Worm (Caenorhabditis elegans) whole organism, late embryonic: ENCODE data around the gene ptr-16.
A peak's percentile ranks its signal among the peaks of the same experiment; 100 is the strongest.

ENCODE experiments used
- C08G9.2 ChIP-seq: sonication (generic microtip); optimal IDR thresholded peaks from 2 replicates; lab custom pipeline; 2016; ENCODE audit warnings: mild to moderate bottlenecking, missing genetic modification characterization, moderate library complexity, missing compliant biosample characterization
- C38D4.7 ChIP-seq: fragments of 200-800 bp; sonication (Bioruptor generic); optimal IDR thresholded peaks from 2 replicates; lab custom pipeline; 2018; ENCODE audit warnings: mild to moderate bottlenecking, missing genetic modification characterization, moderate library complexity, missing compliant biosample characterization
- F13H6.1 ChIP-seq: sonication (generic microtip); optimal IDR thresholded peaks from 2 replicates; lab custom pipeline; 2016; ENCODE audit warnings: missing genetic modification characterization, missing compliant biosample characterization
- K02D7.2 ChIP-seq: sonication (generic microtip); optimal IDR thresholded peaks from 2 replicates; lab custom pipeline; 2017; ENCODE audit warnings: mild to moderate bottlenecking, missing genetic modification characterization, missing compliant biosample characterization
- K09A11.1 ChIP-seq: sonication (generic microtip); optimal IDR thresholded peaks from 2 replicates; lab custom pipeline; 2017; ENCODE audit warnings: antibody characterized with exemption, mild to moderate bottlenecking, missing genetic modification characterization, missing compliant biosample characterization; ENCODE audit not compliant: insufficient read depth
- T23F11.4 ChIP-seq: fragments of 200-800 bp; sonication (Bioruptor generic); optimal IDR thresholded peaks from 2 replicates; lab custom pipeline; 2018; ENCODE audit warnings: mild to moderate bottlenecking, missing genetic modification characterization, missing compliant biosample characterization
- Y22D7AL.16 ChIP-seq: sonication (generic microtip); optimal IDR thresholded peaks from 2 replicates; lab custom pipeline; 2016; ENCODE audit warnings: missing genetic modification characterization, missing compliant biosample characterization
- ahr-1 ChIP-seq: sonication (generic microtip); optimal IDR thresholded peaks from 2 replicates; lab custom pipeline; 2016; ENCODE audit warnings: missing genetic modification characterization, missing compliant biosample characterization
- ama-1 ChIP-seq: fragments of 150-350 bp; optimal IDR thresholded peaks from 2 replicates; lab custom pipeline; 2014
- ceh-14 ChIP-seq: sonication (generic microtip); optimal IDR thresholded peaks from 2 replicates; lab custom pipeline; 2016; ENCODE audit warnings: missing genotype, missing genetic modification characterization, missing compliant biosample characterization
- ceh-18 ChIP-seq: sonication (generic microtip); optimal IDR thresholded peaks from 2 replicates; lab custom pipeline; 2016; ENCODE audit warnings: missing genetic modification characterization, missing compliant biosample characterization
- ceh-19 ChIP-seq: fragments of 200-800 bp; sonication (Bioruptor generic); optimal IDR thresholded peaks from 2 replicates; lab custom pipeline; 2018; ENCODE audit warnings: mild to moderate bottlenecking, missing genetic modification characterization, missing compliant biosample characterization
- ceh-2 ChIP-seq: sonication (generic microtip); optimal IDR thresholded peaks from 2 replicates; lab custom pipeline; 2016; ENCODE audit warnings: missing genotype, missing genetic modification characterization, missing compliant biosample characterization
- ceh-30 ChIP-seq: fragments of 150-350 bp; optimal IDR thresholded peaks from 2 replicates; lab custom pipeline; 2014; ENCODE audit warnings: missing biosample characterization, missing genetic modification characterization
- ceh-31 ChIP-seq: sonication (generic microtip); optimal IDR thresholded peaks from 2 replicates; lab custom pipeline; 2016; ENCODE audit warnings: missing genetic modification characterization, missing compliant biosample characterization
- ceh-34 ChIP-seq: sonication (generic microtip); optimal IDR thresholded peaks from 2 replicates; lab custom pipeline; 2016; ENCODE audit warnings: mild to moderate bottlenecking, missing genetic modification characterization, missing compliant biosample characterization
- ceh-45 ChIP-seq: fragments of 200-800 bp; sonication (Bioruptor generic); IDR thresholded peaks from 2 replicates; pipeline ENCODE4 v1.3.6; 2022; ENCODE audit warnings: missing genetic modification reagents, missing genetic modification characterization, missing compliant biosample characterization
- ceh-48 ChIP-seq: sonication (generic microtip); optimal IDR thresholded peaks from 2 replicates; lab custom pipeline; 2016; ENCODE audit warnings: missing genetic modification characterization, inconsistent platforms, missing compliant biosample characterization
- ceh-6 ChIP-seq: fragments of 200-800 bp; sonication (Bioruptor generic); optimal IDR thresholded peaks from 2 replicates; lab custom pipeline; 2018; ENCODE audit warnings: mild to moderate bottlenecking, missing genetic modification characterization, missing compliant biosample characterization
- dmd-4 ChIP-seq: sonication (generic microtip); optimal IDR thresholded peaks from 2 replicates; lab custom pipeline; 2016; ENCODE audit warnings: borderline replicate concordance, missing genetic modification characterization, missing compliant biosample characterization
- eyg-1 ChIP-seq: sonication (generic microtip); optimal IDR thresholded peaks from 2 replicates; lab custom pipeline; 2016; ENCODE audit warnings: missing genotype, missing genetic modification characterization, missing compliant biosample characterization
- fax-1 ChIP-seq: sonication (generic microtip); optimal IDR thresholded peaks from 2 replicates; lab custom pipeline; 2016; ENCODE audit warnings: missing genotype, missing genetic modification characterization, missing compliant biosample characterization
- gmeb-2 ChIP-seq: sonication (generic microtip); optimal IDR thresholded peaks from 2 replicates; lab custom pipeline; 2016; ENCODE audit warnings: missing genetic modification characterization, inconsistent platforms, missing compliant biosample characterization
- hlh-13 ChIP-seq: fragments of 200-800 bp; sonication (Bioruptor generic); optimal IDR thresholded peaks from 2 replicates; lab custom pipeline; 2018; ENCODE audit warnings: mild to moderate bottlenecking, missing genetic modification characterization, missing compliant biosample characterization
- hlh-15 ChIP-seq: sonication (generic microtip); optimal IDR thresholded peaks from 2 replicates; lab custom pipeline; 2016; ENCODE audit warnings: missing genetic modification characterization, missing compliant biosample characterization
- hlh-30 ChIP-seq: sonication (generic microtip); optimal IDR thresholded peaks from 2 replicates; lab custom pipeline; 2017; ENCODE audit warnings: antibody characterized with exemption, missing genetic modification characterization, missing compliant biosample characterization; ENCODE audit not compliant: insufficient read depth
- hlh-6 ChIP-seq: sonication (generic microtip); optimal IDR thresholded peaks from 2 replicates; lab custom pipeline; 2016; ENCODE audit warnings: missing genotype, missing genetic modification characterization, missing compliant biosample characterization
- hlh-8 ChIP-seq: sonication (generic microtip); optimal IDR thresholded peaks from 2 replicates; lab custom pipeline; 2016; ENCODE audit warnings: missing genotype, missing genetic modification characterization, missing compliant biosample characterization
- mec-3 ChIP-seq: sonication (generic microtip); optimal IDR thresholded peaks from 2 replicates; lab custom pipeline; 2016; ENCODE audit warnings: borderline replicate concordance, missing genetic modification characterization, missing compliant biosample characterization
- nhr-11 ChIP-seq: fragments of 150-350 bp; optimal IDR thresholded peaks from 2 replicates; lab custom pipeline; 2014; ENCODE audit warnings: missing biosample characterization, missing genetic modification characterization
- odd-2 ChIP-seq: sonication (generic microtip); optimal IDR thresholded peaks from 2 replicates; lab custom pipeline; 2017; ENCODE audit warnings: antibody characterized with exemption, mild to moderate bottlenecking, missing genetic modification characterization, missing compliant biosample characterization
- pag-3 ChIP-seq: sonication (generic microtip); optimal IDR thresholded peaks from 2 replicates; lab custom pipeline; 2016; ENCODE audit warnings: missing compliant biosample characterization, missing genetic modification characterization, borderline replicate concordance
- pha-4 ChIP-seq: fragments of 150-350 bp; optimal IDR thresholded peaks from 2 replicates; lab custom pipeline; 2018; ENCODE audit warnings: missing biosample characterization, missing genetic modification reagents, missing genetic modification characterization
- ref-2 ChIP-seq: sonication (generic microtip); optimal IDR thresholded peaks from 2 replicates; lab custom pipeline; 2016; ENCODE audit warnings: missing genetic modification characterization, missing compliant biosample characterization
- rnt-1 ChIP-seq: sonication (generic microtip); optimal IDR thresholded peaks from 2 replicates; lab custom pipeline; 2016; ENCODE audit warnings: missing genetic modification characterization, missing compliant biosample characterization
- sdc-2 ChIP-seq: sonication (generic microtip); optimal IDR thresholded peaks from 2 replicates; lab custom pipeline; 2016; ENCODE audit warnings: missing genotype, missing genetic modification characterization, missing compliant biosample characterization
- sox-2 ChIP-seq: fragments of 200-800 bp; sonication (Bioruptor generic); IDR thresholded peaks from 2 replicates; pipeline ENCODE4 v1.3.6; 2022; ENCODE audit warnings: missing genetic modification reagents, missing genetic modification characterization, missing compliant biosample characterization
- tbx-2 ChIP-seq: sonication (generic microtip); optimal IDR thresholded peaks from 2 replicates; lab custom pipeline; 2016; ENCODE audit warnings: missing genetic modification characterization, missing compliant biosample characterization
- tbx-7 ChIP-seq: sonication (generic microtip); optimal IDR thresholded peaks from 2 replicates; lab custom pipeline; 2016; ENCODE audit warnings: missing genotype, missing genetic modification characterization, missing compliant biosample characterization
- ttx-3 ChIP-seq: sonication (generic microtip); optimal IDR thresholded peaks from 2 replicates; lab custom pipeline; 2016; ENCODE audit warnings: missing genetic modification reagents, missing genetic modification characterization, missing compliant biosample characterization
- unc-3 ChIP-seq, 2 experiments: fragments of 200-800 bp in 1 of 2; sonication (Bioruptor generic) in 1 of 2; sonication (generic microtip) in 1 of 2; conservative IDR thresholded peaks in 1 of 2; optimal IDR thresholded peaks in 1 of 2; 2 replicates each; pipeline versions ENCODE4 v1.3.6 to Lab custom; 2016 to 2022; ENCODE audit warnings: missing compliant biosample characterization in 2 of 2, missing genetic modification characterization in 2 of 2, missing genetic modification reagents in 1 of 2
- unc-42 ChIP-seq: sonication (generic microtip); optimal IDR thresholded peaks from 2 replicates; lab custom pipeline; 2016; ENCODE audit warnings: missing genotype, missing genetic modification characterization, missing compliant biosample characterization
- unc-55 ChIP-seq: sonication (generic microtip); optimal IDR thresholded peaks from 2 replicates; lab custom pipeline; 2017; ENCODE audit warnings: missing biosample characterization, missing genetic modification reagents, missing genetic modification characterization
- zip-5 ChIP-seq: sonication (generic microtip); optimal IDR thresholded peaks from 2 replicates; lab custom pipeline; 2016; ENCODE audit warnings: missing genetic modification characterization, missing compliant biosample characterization
- ztf-16 ChIP-seq: sonication (generic microtip); optimal IDR thresholded peaks from 2 replicates; lab custom pipeline; 2017; ENCODE audit warnings: missing genetic modification characterization, missing compliant biosample characterization

Gene ptr-16

DNA sequence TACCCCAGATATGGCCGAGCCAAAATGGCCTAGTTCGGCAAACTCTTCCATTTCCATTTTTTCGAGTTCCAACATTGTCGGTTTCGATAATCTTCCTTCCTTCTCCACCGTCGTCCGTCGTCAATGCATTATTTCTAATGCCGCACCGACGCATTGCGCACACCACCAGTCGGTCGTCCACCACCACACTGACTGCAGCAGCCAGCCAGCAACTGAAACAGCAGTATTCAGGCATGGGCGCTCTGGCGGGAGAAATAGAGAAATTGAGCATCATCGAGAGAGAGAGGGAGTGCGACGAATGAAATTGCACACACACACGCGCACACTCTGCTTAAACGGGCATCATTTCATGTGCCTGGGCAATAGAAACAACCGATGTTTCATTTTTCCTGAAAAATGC, 11.6 kb upstream of the ptr-16 start (continued):
- peak; percentile 25 for TF ChIP-seq sdc-2 (tag; lab: Kevin White, UChicago)
- TF ChIP-seq ceh-19 (GFP tag; lab: Kevin White, UChicago) = peak; percentile 30
- no peak for TF ChIP-seq sox-2 (GFP tag; lab: Robert Waterston, UW)
- TF ChIP-seq ceh-48 (tag; lab: Kevin White, UChicago) = no peak
- peak; percentile 6 for TF ChIP-seq ceh-34 (tag; lab: Kevin White, UChicago)
- TF ChIP-seq C38D4.7 (GFP tag; lab: Kevin White, UChicago) = no peak
- no peak for TF ChIP-seq ahr-1 (tag; lab: Kevin White, UChicago)
- TF ChIP-seq unc-3 (GFP tag; conservative IDR thresholded peaks at IDR 0.05; lab: Robert Waterston, UW) = no peak
- no peak for TF ChIP-seq unc-3 (tag; optimal IDR thresholded peaks at IDR 0.05; lab: Kevin White, UChicago)
- TF ChIP-seq hlh-15 (tag; lab: Kevin White, UChicago) = no peak
- TF ChIP-seq ref-2 (tag; lab: Kevin White, UChicago) = no peak
- no peak for TF ChIP-seq pag-3 (tag; lab: Kevin White, UChicago)
- no peak for TF ChIP-seq nhr-11 (tag; lab: Kevin White, UChicago)
- no peak for TF ChIP-seq hlh-8 (tag; lab: Kevin White, UChicago)
- TF ChIP-seq C08G9.2 = no peak
- TF ChIP-seq ceh-18 = peak; percentile 41
- TF ChIP-seq K02D7.2 (tag; lab: Kevin White, UChicago) = no peak
- TF ChIP-seq odd-2 = no peak
- peak; percentile 18 for TF ChIP-seq eyg-1 (tag; lab: Kevin White, UChicago)
- peak; percentile 63 for TF ChIP-seq ceh-31 (tag; lab: Kevin White, UChicago)
- TF ChIP-seq F13H6.1 (tag; lab: Kevin White, UChicago) = peak; percentile 46
- TF ChIP-seq hlh-6 (tag; lab: Kevin White, UChicago) = no peak
- TF ChIP-seq ceh-2 = no peak
- no peak for TF ChIP-seq pha-4 (tag; lab: Kevin White, UChicago)
- TF ChIP-seq ceh-14 (tag; lab: Kevin White, UChicago) = peak; percentile 68
- TF ChIP-seq dmd-4 (tag; lab: Kevin White, UChicago) = peak; percentile 49
- no peak for TF ChIP-seq unc-55 (GFP tag; lab: Kevin White, UChicago)
- no peak for TF ChIP-seq mec-3 (tag; lab: Kevin White, UChicago)
- no peak for TF ChIP-seq hlh-30 (tag; lab: Kevin White, UChicago)
- peak; percentile 15 for TF ChIP-seq ceh-6 (GFP tag; lab: Kevin White, UChicago)
- TF ChIP-seq T23F11.4 = no peak
- TF ChIP-seq unc-42 (tag; lab: Kevin White, UChicago) = peak; percentile 43
- TF ChIP-seq ama-1 (lab: Kevin White, UChicago) = no peak
- TF ChIP-seq rnt-1 = peak; percentile 12
- TF ChIP-seq ttx-3 = no peak

DNA sequence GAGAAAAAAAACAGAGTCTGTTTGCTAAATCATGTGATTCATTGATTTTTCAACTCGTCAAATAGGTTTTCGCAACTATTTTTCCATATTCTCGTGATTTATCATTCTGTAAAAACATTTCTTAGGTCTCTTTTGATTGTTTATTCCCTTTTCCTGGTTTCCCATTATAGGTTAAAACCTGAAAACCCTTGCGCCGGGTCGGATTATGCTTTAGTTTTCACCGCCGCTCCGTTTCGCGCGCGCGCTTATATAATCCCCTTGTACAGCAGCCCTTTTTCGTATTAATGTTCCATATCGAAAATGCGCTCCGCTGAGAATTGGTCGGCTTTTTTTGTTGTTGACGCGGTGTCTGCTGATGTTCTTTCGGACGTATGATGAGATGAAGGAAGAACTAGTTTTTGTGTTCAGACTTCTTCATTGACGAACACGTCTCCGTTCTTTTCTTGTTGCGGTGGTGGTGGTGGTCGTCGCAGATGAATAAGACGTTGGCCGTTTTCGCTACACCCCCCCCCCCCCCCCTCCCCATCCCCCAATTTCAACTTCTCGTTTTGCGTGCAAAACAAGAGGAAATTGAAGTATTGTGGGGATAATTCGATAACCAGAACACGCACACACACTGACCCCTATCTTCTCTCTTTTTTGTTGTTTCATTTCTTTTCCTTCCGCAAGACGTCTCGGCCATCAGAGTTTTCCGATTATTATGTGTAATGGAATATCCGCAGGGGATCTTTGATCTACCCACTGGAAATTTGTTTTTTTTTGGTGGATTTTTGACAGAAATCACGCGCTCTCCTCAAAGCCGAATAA, 10.8 kb upstream of the ptr-16 start:
- no peak for TF ChIP-seq zip-5
- peak; percentile 76 for TF ChIP-seq unc-42 (tag; lab: Kevin White, UChicago)

DNA sequence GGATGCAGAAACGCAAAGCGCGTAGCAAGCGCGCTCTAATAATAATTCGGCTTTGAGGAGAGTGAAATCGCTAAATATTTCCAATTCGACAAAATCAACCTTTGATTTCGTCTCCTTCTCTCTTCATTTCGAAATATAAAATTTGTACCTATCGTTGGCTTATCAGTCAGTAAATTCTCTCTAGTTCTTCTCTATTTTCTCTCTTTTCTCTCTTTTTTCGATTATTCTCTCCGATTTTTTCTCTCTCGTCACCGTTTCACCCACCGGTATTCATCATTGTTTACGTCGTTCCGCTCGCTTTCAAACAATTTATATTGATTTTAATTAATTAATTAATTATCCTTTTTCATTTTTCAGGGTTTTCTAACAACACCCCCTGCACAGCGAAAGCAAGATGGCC, 9.6 kb upstream of the ptr-16 start, which contains the start of gene cmd-1:
Gene cmd-1 (plus strand): TSS at position 358 of the 400 bp plus-strand sequence.
- TF ChIP-seq unc-55 (GFP tag; lab: Kevin White, UChicago) = peak; percentile 12
- no peak for TF ChIP-seq ceh-48 (tag; lab: Kevin White, UChicago)

DNA sequence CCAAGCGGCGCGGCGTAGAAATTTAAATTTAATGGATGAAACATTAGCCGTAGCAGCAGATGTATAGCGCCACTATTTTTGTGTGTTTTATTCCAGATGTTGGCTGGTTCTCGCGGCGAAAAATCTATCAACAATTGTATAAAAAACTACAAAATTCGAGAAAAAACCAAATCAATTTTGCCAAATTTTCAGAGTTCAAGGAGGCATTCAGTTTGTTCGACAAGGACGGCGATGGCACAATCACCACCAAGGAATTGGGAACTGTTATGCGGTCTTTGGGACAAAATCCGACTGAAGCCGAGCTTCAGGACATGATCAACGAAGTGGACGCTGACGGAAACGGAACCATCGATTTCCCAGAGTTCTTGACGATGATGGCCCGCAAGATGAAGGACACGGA, 9.1 kb upstream of the ptr-16 start:
- TF ChIP-seq eyg-1 (tag; lab: Kevin White, UChicago) (no peak), ceh-45 (no peak), K09A11.1 (tag; lab: Kevin White, UChicago) (no peak), tbx-7 (tag; lab: Kevin White, UChicago) (no peak), Y22D7AL.16 (tag; lab: Kevin White, UChicago) (no peak), gmeb-2 (tag; lab: Kevin White, UChicago) (no peak), hlh-8 (tag; lab: Kevin White, UChicago) (no peak), zip-5 (no peak), ceh-30 (no peak), tbx-2 (no peak), hlh-13 (GFP tag; lab: Kevin White, UChicago) (no peak), hlh-15 (tag; lab: Kevin White, UChicago) (no peak), ztf-16 (tag; lab: Kevin White, UChicago) (no peak), ceh-31 (tag; lab: Kevin White, UChicago) (no peak), fax-1 (no peak), ceh-19 (GFP tag; lab: Kevin White, UChicago) (no peak)
